Fruit fly (Drosophila melanogaster): ENCODE results near the gene CG3744.

The CG3744 gene

dm6 chr3R:24833652-24834051, 42.8 kb downstream of the CG3744 start, which contains the start of gene sosie:
Gene sosie, plus strand, starts transcription at chr3R:24833952.
- TF ChIP-seq salm (tag; optimal IDR thresholded peaks at IDR 0.05), result no peak
- TF ChIP-seq twi (tag; optimal IDR thresholded peaks at IDR 0.05), result no peak
- TF ChIP-seq CG18619 (GFP tag; optimal IDR thresholded peaks at IDR 0.05), result no peak
- TF ChIP-seq Tbp (GFP tag; optimal IDR thresholded peaks at IDR 0.05), result no peak
- TF ChIP-seq Atf-2 (GFP tag; optimal IDR thresholded peaks at IDR 0.05), result no peak
- no peak for TF ChIP-seq CG18764 (GFP tag; optimal IDR thresholded peaks at IDR 0.05)
- no peak for TF ChIP-seq CG16813 (GFP tag; IDR thresholded peaks at IDR 0.05; ENCODE audit: partially characterized antibody)
- TF ChIP-seq CG11696 (GFP tag; IDR thresholded peaks at IDR 0.05), result no peak
- no peak for TF ChIP-seq gt (GFP tag; IDR thresholded peaks at IDR 0.05)

- TF ChIP-seq peb (GFP tag; IDR thresholded peaks at IDR 0.05) (peak; percentile 37; the same call in 1 of the 2 replicates), CG11560 (tag; IDR thresholded peaks at IDR 0.05) (no peak), Meics (GFP tag; optimal IDR thresholded peaks at IDR 0.05) (peak; percentile 58), nau (GFP tag; optimal IDR thresholded peaks at IDR 0.05) (no peak), chn (GFP tag; optimal IDR thresholded peaks at IDR 0.05) (peak; percentile 17), CG6254 (GFP tag; optimal IDR thresholded peaks at IDR 0.05) (peak; percentile 7), CG13287 (GFP tag; IDR thresholded peaks at IDR 0.05; ENCODE audit: partially characterized antibody) (peak; percentile 22; the same call in 1 of the 2 replicates), Nf-YB (GFP tag; optimal IDR thresholded peaks at IDR 0.05) (no peak), Atf6 (GFP tag; IDR thresholded peaks at IDR 0.05) (no peak), CG7372 (GFP tag; IDR thresholded peaks at IDR 0.05) (peak; percentile 69), CG11247 (GFP tag; IDR thresholded peaks at IDR 0.05) (no peak), CG33557 (GFP tag; optimal IDR thresholded peaks at IDR 0.05) (peak; percentile 55), Gsc (GFP tag; IDR thresholded peaks at IDR 0.05) (no peak), Dp (GFP tag; optimal IDR thresholded peaks at IDR 0.05) (peak; percentile 1), CG13624 (GFP tag; optimal IDR thresholded peaks at IDR 0.05) (peak; percentile 13), CG12391 (tag; optimal IDR thresholded peaks at IDR 0.05) (peak; percentile 81), CG1602 (GFP tag; optimal IDR thresholded peaks at IDR 0.05) (peak; percentile 48), mld (GFP tag; IDR thresholded peaks at IDR 0.05; ENCODE audit: partially characterized antibody) (no peak), hb (GFP tag; IDR thresholded peaks at IDR 0.05; ENCODE audit: partially characterized antibody) (no peak), Max (GFP tag; optimal IDR thresholded peaks at IDR 0.05) (peak; percentile 56), NC2β (GFP tag; optimal IDR thresholded peaks at IDR 0.05) (no peak), insv (GFP tag; optimal IDR thresholded peaks at IDR 0.05) (peak in 1 of 2 experiments; percentile 14), CG7987 (GFP tag; optimal IDR thresholded peaks at IDR 0.05) (no peak), Mrtf (GFP tag; IDR thresholded peaks at IDR 0.05) (no peak), CG12299 (tag; optimal IDR thresholded peaks at IDR 0.05) (peak; percentile 38), CG2120 (GFP tag; optimal IDR thresholded peaks at IDR 0.05) (peak; percentile 67), slbo (GFP tag; IDR thresholded peaks at IDR 0.05) (peak; percentile 71), esg (GFP tag; conservative IDR thresholded peaks at IDR 0.05) (peak; percentile 25; the same call in 1 of the 2 replicates), MBD-R2 (GFP tag; IDR thresholded peaks at IDR 0.05) (peak; percentile 82), Oli (tag; optimal IDR thresholded peaks at IDR 0.05) (peak; percentile 44), CG12219 (GFP tag; optimal IDR thresholded peaks at IDR 0.05) (no peak), CG10979 (tag; optimal IDR thresholded peaks at IDR 0.05) (peak; percentile 56), CG10366 (GFP tag; IDR thresholded peaks at IDR 0.05) (peak; percentile 49; the same call in 1 of the 2 replicates), Rfx (GFP tag; IDR thresholded peaks at IDR 0.05) (peak; percentile 73), CG8765 (GFP tag; IDR thresholded peaks at IDR 0.05) (no peak), CG9215 (GFP tag; IDR thresholded peaks at IDR 0.05) (peak; percentile 50), shn (GFP tag; optimal IDR thresholded peaks at IDR 0.05) (no peak), CG15601 (tag; optimal IDR thresholded peaks at IDR 0.05) (peak; percentile 43), Ptx1 (GFP tag; IDR thresholded peaks at IDR 0.05) (peak; percentile 75), CG10462 (GFP tag; optimal IDR thresholded peaks at IDR 0.05) (peak; percentile 44), CG2712 (tag; optimal IDR thresholded peaks at IDR 0.05) (peak; percentile 70)
These were observed 46.5 kb downstream of the CG3744 start, which contains the start of the genes Kaz and CG43273 for dm6 chr3R:24829887-24830351. Gene Kaz, minus strand, starts transcription at chr3R:24829959. Gene CG43273, plus strand, starts transcription at chr3R:24830301.

Data from whole organism, embryonic.